Worm (Caenorhabditis elegans) whole organism, young adult: ENCODE results near the gene skpo-2.
A peak's percentile ranks its signal among the peaks of the same experiment; 100 is the strongest.

ENCODE experiments used
- B0035.1 ChIP-seq: sonication (generic microtip); optimal IDR thresholded peaks from 2 replicates; lab custom pipeline; 2016; ENCODE audit warnings: missing genetic modification characterization, mild to moderate bottlenecking, missing compliant biosample characterization, missing genotype, missing genetic modification reagents
- B0336.3 ChIP-seq: fragments of 200-800 bp; sonication (Bioruptor generic); IDR thresholded peaks from 2 replicates; pipeline ENCODE4 v1.3.6; 2022; ENCODE audit warnings: missing genetic modification characterization, missing compliant biosample characterization
- C17E4.6 ChIP-seq: fragments of 200-800 bp; sonication (Bioruptor generic); IDR thresholded peaks from 2 replicates; pipeline ENCODE4 v1.3.6; 2022; ENCODE audit warnings: missing genetic modification reagents, missing genetic modification characterization, missing compliant biosample characterization
- F33H1.4 ChIP-seq: fragments of 200-800 bp; sonication (Bioruptor generic); IDR thresholded peaks from 2 replicates; pipeline ENCODE4 v1.3.6; 2022; ENCODE audit warnings: missing genetic modification reagents, missing genetic modification characterization, missing compliant biosample characterization
- F37B4.10 ChIP-seq: fragments of 200-800 bp; sonication (Bioruptor generic); IDR thresholded peaks from 2 replicates; pipeline ENCODE4 v1.3.6; 2022; ENCODE audit warnings: missing genetic modification characterization, missing compliant biosample characterization
- K12H6.12 ChIP-seq: fragments of 200-800 bp; sonication (Bioruptor generic); optimal IDR thresholded peaks from 2 replicates; lab custom pipeline; 2018; ENCODE audit warnings: mild to moderate bottlenecking, missing genetic modification characterization, missing compliant biosample characterization
- T07F8.4 ChIP-seq: sonication (generic microtip); optimal IDR thresholded peaks from 2 replicates; lab custom pipeline; 2016; ENCODE audit warnings: mild to moderate bottlenecking, missing genetic modification characterization, moderate library complexity, missing compliant biosample characterization
- Y67H2A.10 ChIP-seq: fragments of 200-800 bp; sonication (Bioruptor generic); conservative IDR thresholded peaks from 2 replicates; pipeline ENCODE4 v1.3.6; 2022; ENCODE audit warnings: missing genetic modification reagents, missing genetic modification characterization, missing compliant biosample characterization
- aptf-2 ChIP-seq: fragments of 200-800 bp; sonication (Bioruptor generic); conservative IDR thresholded peaks from 2 replicates; pipeline ENCODE4 v1.3.6; 2022; ENCODE audit warnings: missing genetic modification reagents, missing genetic modification characterization, missing compliant biosample characterization
- athp-1 ChIP-seq: sonication (generic microtip); optimal IDR thresholded peaks from 2 replicates; lab custom pipeline; 2017; ENCODE audit warnings: mild to moderate bottlenecking, missing genetic modification characterization, missing compliant biosample characterization
- bed-2 ChIP-seq: fragments of 200-800 bp; sonication (Bioruptor generic); IDR thresholded peaks from 2 replicates; pipeline ENCODE4 v1.3.6; 2022; ENCODE audit warnings: missing genetic modification reagents, missing genetic modification characterization, missing compliant biosample characterization
- ceh-79 ChIP-seq: sonication (generic microtip); optimal IDR thresholded peaks from 2 replicates; lab custom pipeline; 2017; ENCODE audit warnings: mild to moderate bottlenecking, missing genetic modification characterization, missing compliant biosample characterization
- dpl-1 ChIP-seq: fragments of 150-350 bp; optimal IDR thresholded peaks from 2 replicates; lab custom pipeline; 2014; ENCODE audit warnings: missing biosample characterization, missing genetic modification reagents, missing genetic modification characterization
- efl-1 ChIP-seq: fragments of 150-350 bp; optimal IDR thresholded peaks from 2 replicates; lab custom pipeline; 2014; ENCODE audit warnings: missing biosample characterization, missing genetic modification reagents, missing genetic modification characterization
- egl-18 ChIP-seq: fragments of 200-800 bp; sonication (Bioruptor generic); IDR thresholded peaks from 2 replicates; pipeline ENCODE4 v1.3.6; 2022; ENCODE audit warnings: missing genetic modification reagents, missing genetic modification characterization, missing compliant biosample characterization
- ekl-4 ChIP-seq: fragments of 200-800 bp; sonication (Bioruptor generic); IDR thresholded peaks from 2 replicates; pipeline ENCODE4 v1.3.6; 2022; ENCODE audit warnings: missing genetic modification reagents, missing genetic modification characterization, missing compliant biosample characterization
- ets-4 ChIP-seq: fragments of 200-800 bp; sonication (Bioruptor generic); optimal IDR thresholded peaks from 2 replicates; lab custom pipeline; 2018; ENCODE audit warnings: mild to moderate bottlenecking, missing genetic modification characterization, missing compliant biosample characterization
- fkh-3 ChIP-seq: sonication (generic microtip); optimal IDR thresholded peaks from 2 replicates; lab custom pipeline; 2016; ENCODE audit warnings: mild to moderate bottlenecking, missing genetic modification characterization, missing compliant biosample characterization
- gei-17 ChIP-seq: fragments of 200-800 bp; sonication (Bioruptor generic); optimal IDR thresholded peaks from 2 replicates; lab custom pipeline; 2018; ENCODE audit warnings: mild to moderate bottlenecking, missing genetic modification characterization, missing compliant biosample characterization
- hlh-26 ChIP-seq: fragments of 200-800 bp; sonication (Bioruptor generic); conservative IDR thresholded peaks from 2 replicates; pipeline ENCODE4 v1.3.6; 2022; ENCODE audit warnings: missing genetic modification reagents, missing genetic modification characterization, missing compliant biosample characterization
- hmg-1.2 ChIP-seq: fragments of 200-800 bp; sonication (Bioruptor generic); IDR thresholded peaks from 2 replicates; pipeline ENCODE4 v1.3.6; 2022; ENCODE audit warnings: missing genetic modification reagents, missing genetic modification characterization, missing compliant biosample characterization
- hmg-20 ChIP-seq: fragments of 200-800 bp; sonication (Bioruptor generic); IDR thresholded peaks from 2 replicates; pipeline ENCODE4 v1.3.6; 2022; ENCODE audit warnings: missing genetic modification reagents, missing genetic modification characterization, missing compliant biosample characterization
- hsf-1 ChIP-seq: fragments of 200-800 bp; sonication (Bioruptor generic); IDR thresholded peaks from 2 replicates; pipeline ENCODE4 v1.3.6; 2022; ENCODE audit warnings: missing genetic modification reagents, missing genetic modification characterization, missing compliant biosample characterization
- let-607 ChIP-seq, 2 experiments: fragments of 200-800 bp in 1 of 2; sonication (Bioruptor generic) in 1 of 2; sonication (generic microtip) in 1 of 2; optimal IDR thresholded peaks; 2 replicates each; lab custom pipeline; 2016 to 2018; ENCODE audit warnings: mild to moderate bottlenecking in 2 of 2, missing compliant biosample characterization in 2 of 2, missing genetic modification characterization in 2 of 2, moderate library complexity in 2 of 2, missing genotype in 1 of 2
- lin-54 ChIP-seq: fragments of 200-800 bp; sonication (Bioruptor generic); optimal IDR thresholded peaks from 2 replicates; lab custom pipeline; 2018; ENCODE audit warnings: mild to moderate bottlenecking, missing genetic modification characterization, missing compliant biosample characterization
- lir-1 ChIP-seq: fragments of 200-800 bp; sonication (Bioruptor generic); conservative IDR thresholded peaks from 2 replicates; pipeline ENCODE4 v1.3.6; 2022; ENCODE audit warnings: missing genetic modification reagents, missing genetic modification characterization, missing compliant biosample characterization
- lsl-1 ChIP-seq: fragments of 200-800 bp; sonication (Bioruptor generic); optimal IDR thresholded peaks from 2 replicates; lab custom pipeline; 2018; ENCODE audit warnings: mild to moderate bottlenecking, missing genetic modification characterization, moderate library complexity, missing compliant biosample characterization
- madf-3 ChIP-seq: fragments of 200-800 bp; sonication (Bioruptor generic); IDR thresholded peaks from 2 replicates; pipeline ENCODE4 v1.3.6; 2022; ENCODE audit warnings: missing genetic modification reagents, missing genetic modification characterization, missing compliant biosample characterization
- madf-6 ChIP-seq: fragments of 200-800 bp; sonication (Bioruptor generic); IDR thresholded peaks from 2 replicates; pipeline ENCODE4 v1.3.6; 2022; ENCODE audit warnings: missing genetic modification reagents, missing genetic modification characterization, missing compliant biosample characterization
- madf-8 ChIP-seq: fragments of 200-800 bp; sonication (Bioruptor generic); conservative IDR thresholded peaks from 2 replicates; pipeline ENCODE4 v1.3.6; 2022; ENCODE audit warnings: missing genetic modification reagents, missing genetic modification characterization, missing compliant biosample characterization
- mcd-1 ChIP-seq: fragments of 200-800 bp; sonication (Bioruptor generic); IDR thresholded peaks from 2 replicates; pipeline ENCODE4 v1.3.6; 2022; ENCODE audit warnings: missing genetic modification reagents, missing genetic modification characterization, missing compliant biosample characterization
- mes-4 ChIP-seq: sonication (generic microtip); optimal IDR thresholded peaks from 2 replicates; lab custom pipeline; 2016; ENCODE audit warnings: missing genotype, missing genetic modification characterization, missing compliant biosample characterization
- nfya-2 ChIP-seq: fragments of 200-800 bp; sonication (Bioruptor generic); IDR thresholded peaks from 2 replicates; pipeline ENCODE4 v1.3.6; 2022; ENCODE audit warnings: missing genetic modification reagents, missing genetic modification characterization, missing compliant biosample characterization
- nhr-90 ChIP-seq: sonication (generic microtip); optimal IDR thresholded peaks from 2 replicates; lab custom pipeline; 2016; ENCODE audit warnings: missing genotype, mild to moderate bottlenecking, missing genetic modification characterization, missing compliant biosample characterization
- snpc-1.1 ChIP-seq: sonication (generic microtip); optimal IDR thresholded peaks from 2 replicates; lab custom pipeline; 2017; ENCODE audit warnings: missing genetic modification characterization, mild to moderate bottlenecking, missing compliant biosample characterization, antibody characterized with exemption, moderate library complexity, missing genotype, missing genetic modification reagents; ENCODE audit not compliant: insufficient read depth
- somi-1 ChIP-seq: fragments of 200-800 bp; sonication (Bioruptor generic); optimal IDR thresholded peaks from 2 replicates; lab custom pipeline; 2018; ENCODE audit warnings: mild to moderate bottlenecking, missing genetic modification characterization, missing compliant biosample characterization
- tbx-9 ChIP-seq: sonication (generic microtip); optimal IDR thresholded peaks from 2 replicates; lab custom pipeline; 2016; ENCODE audit warnings: borderline replicate concordance, missing genetic modification characterization, inconsistent platforms, missing compliant biosample characterization
- unc-62 ChIP-seq: fragments of 150-350 bp; optimal IDR thresholded peaks from 2 replicates; lab custom pipeline; 2014; ENCODE audit warnings: missing biosample characterization, missing genetic modification reagents, missing genetic modification characterization

The skpo-2 gene

ce11 chrII:3387503-3387902 is 48.8 kb downstream of the skpo-2 start, which contains the start of gene T06D4.6:
TSS of gene T06D4.6 (minus strand) at chrII:3387603.
- TF ChIP-seq bed-2 (GFP tag; lab: Robert Waterston, UW) (no peak), hmg-1.2 (peak; percentile 52; the same call in 1 of the 2 replicates)

ce11 chrII:3385736-3386135 is 50.6 kb downstream of the skpo-2 start, which contains the start of gene T06D4.2:
TSS of gene T06D4.2 (minus strand) at chrII:3385905.
- TF ChIP-seq efl-1 (GFP tag; lab: Kevin White, UChicago) = no peak
- no peak for TF ChIP-seq Y67H2A.10
- no peak for TF ChIP-seq gei-17 (GFP tag; lab: Kevin White, UChicago)
- no peak for TF ChIP-seq T07F8.4 (tag; lab: Kevin White, UChicago)
- no peak for TF ChIP-seq nfya-2
- no peak for TF ChIP-seq somi-1
- TF ChIP-seq athp-1 (tag; lab: Kevin White, UChicago) = no peak
- no peak for TF ChIP-seq hlh-26 (GFP tag; lab: Robert Waterston, UW)
- TF ChIP-seq lsl-1 (GFP tag; lab: Kevin White, UChicago) = no peak
- no peak for TF ChIP-seq C17E4.6 (GFP tag; lab: Robert Waterston, UW)
- TF ChIP-seq mcd-1 (GFP tag; lab: Robert Waterston, UW) = no peak
- no peak for TF ChIP-seq ceh-79 (tag; lab: Kevin White, UChicago)
- no peak for TF ChIP-seq F33H1.4 (GFP tag; lab: Robert Waterston, UW)
- TF ChIP-seq let-607 (tag; optimal IDR thresholded peaks at IDR 0.05; lab: Kevin White, UChicago) = no peak
- no peak for TF ChIP-seq lir-1 (GFP tag; lab: Robert Waterston, UW)
- no peak for TF ChIP-seq egl-18 (GFP tag; lab: Robert Waterston, UW)
- no peak for TF ChIP-seq ekl-4 (GFP tag; lab: Robert Waterston, UW)
- no peak for TF ChIP-seq B0035.1 (tag; lab: Kevin White, UChicago)
- no peak for TF ChIP-seq aptf-2
- no peak for TF ChIP-seq unc-62 (GFP tag; lab: Kevin White, UChicago)
- TF ChIP-seq, all 124 proteins: peak for 0

- TF ChIP-seq hlh-26 (GFP tag; lab: Robert Waterston, UW) = no peak
- TF ChIP-seq snpc-1.1 = no peak
- TF ChIP-seq madf-3 = no peak
- no peak for TF ChIP-seq mes-4 (tag; lab: Kevin White, UChicago)
- TF ChIP-seq hmg-20 (GFP tag; lab: Robert Waterston, UW) = no peak
- TF ChIP-seq fkh-3 (tag; lab: Kevin White, UChicago) = no peak
- TF ChIP-seq egl-18 (GFP tag; lab: Robert Waterston, UW) = no peak
- no peak for TF ChIP-seq tbx-9 (tag; lab: Kevin White, UChicago)
- no peak for TF ChIP-seq ekl-4 (GFP tag; lab: Robert Waterston, UW)
- no peak for TF ChIP-seq B0336.3 (GFP tag; lab: Robert Waterston, UW)
- TF ChIP-seq K12H6.12 (tag; lab: Kevin White, UChicago) = no peak
- TF ChIP-seq Y67H2A.10 = no peak
- no peak for TF ChIP-seq nhr-90
- TF ChIP-seq F37B4.10 (GFP tag; lab: Robert Waterston, UW) = no peak
- TF ChIP-seq lin-54 = no peak
Observed at ce11 chrII:3383116-3383515, 53.2 kb downstream of the skpo-2 start.

DNA sequence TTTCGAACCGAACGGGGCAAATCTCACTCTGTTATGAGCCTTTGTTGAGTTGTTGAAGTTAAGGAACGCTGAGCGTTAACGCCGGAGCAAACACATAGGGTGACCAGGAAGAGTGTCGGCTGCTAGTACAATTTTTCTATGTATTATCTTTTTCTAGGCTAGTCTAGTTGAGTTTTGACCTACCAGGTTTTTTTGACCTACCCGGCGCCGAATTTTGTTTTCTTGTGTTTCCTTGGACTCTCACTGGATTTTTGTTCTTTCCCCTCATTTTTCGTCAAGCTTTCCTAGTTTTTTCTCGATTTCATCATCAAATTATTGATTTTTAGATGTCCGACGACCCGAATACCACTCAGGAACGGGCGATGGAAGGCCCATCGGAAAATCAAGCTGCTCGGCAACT is 54.8 kb downstream of the skpo-2 start, which contains the start of gene T06D4.1:
Gene T06D4.1, plus strand, starts transcription at position 321 of the 400 bp plus-strand sequence.
- peak; percentile 80 for TF ChIP-seq efl-1 (GFP tag; lab: Kevin White, UChicago)
- peak; percentile 12 for TF ChIP-seq snpc-1.1
- TF ChIP-seq ets-4 (GFP tag; lab: Kevin White, UChicago) = no peak
- peak; percentile 76 for TF ChIP-seq madf-8 (GFP tag; lab: Robert Waterston, UW)
- TF ChIP-seq madf-6 (GFP tag; lab: Robert Waterston, UW) = peak; percentile 69
- no peak for TF ChIP-seq hsf-1 (GFP tag; lab: Robert Waterston, UW)
- 0 out of 2 replicates have a peak, but pooled peaks have one; percentile 5 for TF ChIP-seq aptf-2
- peak; percentile 1 for TF ChIP-seq dpl-1 (GFP tag; lab: Kevin White, UChicago)
